Worm (Caenorhabditis elegans): ENCODE measurements around the gene txt-4.

Gene txt-4

DNA sequence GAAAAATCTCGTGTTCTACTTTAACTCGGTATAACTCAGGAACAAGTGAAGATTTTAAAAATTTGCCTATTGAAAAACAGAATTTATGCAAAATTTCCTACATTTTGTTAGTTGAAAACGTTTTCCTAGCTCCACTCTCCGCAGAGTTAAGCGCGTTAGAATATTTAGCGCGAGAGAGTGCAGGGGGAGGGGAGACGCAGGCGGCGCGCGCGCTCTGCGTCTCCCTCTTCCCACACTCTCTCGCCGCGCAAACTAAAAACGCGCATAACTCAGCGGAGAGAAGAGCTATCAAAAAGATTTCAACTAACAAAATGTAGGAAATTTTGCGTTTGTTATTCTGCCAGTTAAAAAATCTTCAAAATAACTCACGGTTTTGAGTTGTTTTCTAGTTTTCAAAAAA lies 38.2 kb upstream of the txt-4 start:
- TF ChIP-seq ahr-1 (tag; optimal IDR thresholded peaks at IDR 0.05), result no peak
- TF ChIP-seq eyg-1 (tag; optimal IDR thresholded peaks at IDR 0.05), result no peak
- no peak for TF ChIP-seq rnt-1 (tag; optimal IDR thresholded peaks at IDR 0.05)
- no peak for TF ChIP-seq sox-4 (tag; optimal IDR thresholded peaks at IDR 0.05)
- no peak for TF ChIP-seq pha-4 (tag; optimal IDR thresholded peaks at IDR 0.05)
- no peak for TF ChIP-seq nhr-232 (tag; optimal IDR thresholded peaks at IDR 0.05)
- TF ChIP-seq F13H6.1 (tag; optimal IDR thresholded peaks at IDR 0.05), result no peak
- TF ChIP-seq ref-2 (tag; optimal IDR thresholded peaks at IDR 0.05), result no peak
- TF ChIP-seq ceh-45 (GFP tag; IDR thresholded peaks at IDR 0.05), result no peak
- no peak for TF ChIP-seq ceh-31 (tag; optimal IDR thresholded peaks at IDR 0.05)
- no peak for TF ChIP-seq tbx-7 (tag; optimal IDR thresholded peaks at IDR 0.05)
- TF ChIP-seq fkh-6 (tag; optimal IDR thresholded peaks at IDR 0.05), result no peak
- no peak for TF ChIP-seq K09A11.1 (tag; optimal IDR thresholded peaks at IDR 0.05; ENCODE audit: insufficient read depth)
- no peak for TF ChIP-seq ceh-19 (GFP tag; optimal IDR thresholded peaks at IDR 0.05)
- TF ChIP-seq ceh-14 (tag; optimal IDR thresholded peaks at IDR 0.05), result no peak
- no peak for TF ChIP-seq pha-2 (tag; optimal IDR thresholded peaks at IDR 0.05)
- no peak for TF ChIP-seq ceh-6 (GFP tag; optimal IDR thresholded peaks at IDR 0.05)
- no peak for TF ChIP-seq dmd-4 (tag; optimal IDR thresholded peaks at IDR 0.05; ENCODE audit: borderline replicate concordance)
- no peak for TF ChIP-seq ztf-16 (tag; optimal IDR thresholded peaks at IDR 0.05)

DNA sequence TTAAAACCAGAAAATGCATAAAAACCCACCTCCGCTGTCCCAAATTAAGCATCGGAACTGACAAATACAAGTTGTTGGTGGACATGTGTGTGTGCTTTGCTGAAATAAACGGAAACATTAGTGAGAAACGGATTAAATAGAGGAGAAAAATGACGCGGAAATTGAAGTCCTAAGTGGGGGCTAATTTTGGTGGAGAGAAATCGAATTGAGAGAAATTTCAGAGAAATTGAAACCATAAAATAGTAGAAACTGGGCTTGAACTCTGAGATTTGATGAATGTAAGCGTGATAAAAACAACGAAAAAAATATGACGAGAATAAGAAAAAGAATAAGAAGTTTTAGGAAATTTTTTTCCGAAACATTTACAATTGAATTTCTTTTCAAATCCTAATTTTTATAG lies 35.4 kb upstream of the txt-4 start, which contains the start of gene Y77E11A.12:
Gene Y77E11A.12 (minus strand): TSS at position 101 of the 400 bp plus-strand sequence.
- TF ChIP-seq lim-6 (tag; optimal IDR thresholded peaks at IDR 0.05), result no peak
- no peak for TF ChIP-seq ceh-30 (tag; optimal IDR thresholded peaks at IDR 0.05)
- no peak for TF ChIP-seq rnt-1 (tag; optimal IDR thresholded peaks at IDR 0.05)
- no peak for TF ChIP-seq pqm-1 (tag; optimal IDR thresholded peaks at IDR 0.05)
- TF ChIP-seq eyg-1 (tag; optimal IDR thresholded peaks at IDR 0.05), result no peak

DNA sequence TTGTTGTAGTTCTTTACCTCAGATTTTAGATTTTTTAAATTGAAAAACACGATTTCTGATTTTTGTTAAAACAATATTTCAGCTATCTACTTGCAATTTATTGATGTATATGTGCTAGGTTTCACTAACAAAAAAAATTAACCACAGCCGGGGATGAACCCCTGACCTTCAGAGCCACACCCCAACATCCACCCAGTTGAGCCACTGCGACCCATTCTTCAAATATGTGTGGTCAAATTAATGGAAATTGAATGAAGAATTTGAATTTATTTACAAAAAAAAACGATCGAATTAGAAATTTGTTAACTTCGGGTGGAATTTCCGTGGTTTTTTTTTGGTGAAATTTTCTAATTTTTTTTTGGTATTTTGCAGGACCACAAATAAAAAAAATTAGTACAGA lies 31.7 kb upstream of the txt-4 start:
- no peak for TF ChIP-seq ceh-48 (tag; optimal IDR thresholded peaks at IDR 0.05)
- TF ChIP-seq gmeb-2 (tag; optimal IDR thresholded peaks at IDR 0.05), result no peak
- no peak for TF ChIP-seq mec-3 (tag; optimal IDR thresholded peaks at IDR 0.05; ENCODE audit: borderline replicate concordance)
- TF ChIP-seq hlh-13 (GFP tag; optimal IDR thresholded peaks at IDR 0.05), result no peak
- TF ChIP-seq ahr-1 (tag; optimal IDR thresholded peaks at IDR 0.05), result no peak
- no peak for TF ChIP-seq Y22D7AL.16 (tag; optimal IDR thresholded peaks at IDR 0.05)
- no peak for TF ChIP-seq C38D4.7 (GFP tag; optimal IDR thresholded peaks at IDR 0.05)
- TF ChIP-seq ceh-31 (tag; optimal IDR thresholded peaks at IDR 0.05), result no peak

DNA sequence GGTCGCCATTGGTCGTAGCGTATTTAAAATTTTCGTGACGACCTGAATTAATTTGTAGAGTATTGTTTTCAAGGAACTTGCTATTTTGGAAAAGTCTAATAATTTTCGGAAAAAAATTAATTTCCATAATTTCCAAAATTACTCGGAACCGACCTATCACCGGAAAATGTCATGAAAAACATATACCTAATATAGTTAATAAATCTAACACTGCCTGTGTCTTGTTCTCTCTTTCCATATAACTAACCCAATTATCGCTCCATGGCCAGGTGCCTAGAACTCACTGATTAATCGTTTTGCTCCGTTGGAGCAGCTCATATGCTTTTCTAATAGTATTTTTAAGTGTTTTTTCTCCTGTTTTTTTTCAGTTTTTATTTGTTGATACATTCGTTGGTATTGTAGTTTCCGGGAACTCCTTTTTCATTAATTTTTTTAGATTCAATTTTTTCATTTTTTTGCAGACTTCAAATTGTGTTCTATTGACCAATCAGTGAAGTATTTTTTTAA lies 25.3 kb upstream of the txt-4 start, which contains the start of gene Y77E11A.16:
Gene Y77E11A.16 (plus strand): TSS at position 457 of the 507 bp plus-strand sequence.
- TF ChIP-seq ceh-6 (GFP tag; optimal IDR thresholded peaks at IDR 0.05) (no peak), ets-4 (tag; optimal IDR thresholded peaks at IDR 0.05) (no peak), elt-4 (tag; optimal IDR thresholded peaks at IDR 0.05) (no peak), Y22D7AL.16 (tag; optimal IDR thresholded peaks at IDR 0.05) (no peak), unc-86 (tag; optimal IDR thresholded peaks at IDR 0.05) (no peak), dve-1 (tag; optimal IDR thresholded peaks at IDR 0.05) (no peak), unc-42 (tag; optimal IDR thresholded peaks at IDR 0.05) (peak; percentile 5), ceh-24 (tag; optimal IDR thresholded peaks at IDR 0.05) (no peak), F13H6.1 (tag; optimal IDR thresholded peaks at IDR 0.05) (no peak)

DNA sequence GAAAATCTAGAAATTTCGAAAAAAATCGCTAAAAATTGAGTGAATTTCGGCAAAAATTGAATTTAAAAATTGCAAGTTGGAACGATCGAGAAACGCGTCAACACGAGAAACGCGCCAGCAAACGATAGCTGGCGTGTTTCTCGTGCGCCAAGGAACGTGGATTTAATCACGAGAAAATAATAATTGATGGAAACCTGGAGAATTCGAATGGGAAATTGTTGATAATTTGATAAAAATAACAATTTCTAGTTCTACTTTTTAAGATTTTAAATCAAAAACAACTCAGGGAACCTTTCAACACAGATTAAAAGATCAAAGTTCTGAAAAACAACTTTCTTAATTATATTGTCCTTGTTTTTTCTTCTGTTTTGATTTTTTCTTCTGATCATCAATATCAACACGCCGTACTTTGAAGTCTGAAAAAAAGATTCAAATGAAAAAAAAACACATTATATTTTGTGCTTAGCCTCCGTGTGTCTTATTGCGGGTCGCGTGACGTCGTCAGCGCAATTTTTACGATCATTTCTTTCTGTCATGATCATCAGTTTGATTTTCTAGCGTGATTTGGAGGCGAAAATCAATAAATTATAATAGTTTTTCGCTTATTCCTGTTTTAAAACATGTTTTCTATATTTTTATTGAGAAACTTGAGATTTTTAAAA lies 14.2 kb upstream of the txt-4 start, which contains the start of gene npp-20:
Gene npp-20 (minus strand): TSS at position 6 of the 662 bp plus-strand sequence.
- TF ChIP-seq unc-42 (tag; optimal IDR thresholded peaks at IDR 0.05) (peak; percentile 21), K09A11.1 (tag; optimal IDR thresholded peaks at IDR 0.05; ENCODE audit: insufficient read depth) (no peak), nfya-1 (tag; optimal IDR thresholded peaks at IDR 0.05) (peak; percentile 19), ttx-3 (tag; optimal IDR thresholded peaks at IDR 0.05) (no peak), ceh-19 (GFP tag; optimal IDR thresholded peaks at IDR 0.05) (no peak), hlh-30 (tag; optimal IDR thresholded peaks at IDR 0.05; ENCODE audit: insufficient read depth) (peak; percentile 22)

All from whole organism, late embryonic.